Worm (Caenorhabditis elegans): Measurements from ENCODE around the gene blos-8.

Gene blos-8

ce11 chrX:15465050-15465449 is 34.1 kb upstream of the blos-8 start:
- no peak for TF ChIP-seq mab-5 (tag; optimal IDR thresholded peaks at IDR 0.05)

ce11 chrX:15446292-15446794 is 15.3 kb upstream of the blos-8 start, which contains the start of gene R03A10.5:
Gene R03A10.5 (plus strand): TSS chrX:15446722.
- no peak for TF ChIP-seq ZK546.5 (tag; optimal IDR thresholded peaks at IDR 0.05)

- TF ChIP-seq gmeb-1 (tag; optimal IDR thresholded peaks at IDR 0.05) = no peak
- TF ChIP-seq Y55F3AM.14 (GFP tag; optimal IDR thresholded peaks at IDR 0.05) = no peak
- TF ChIP-seq sma-9 (GFP tag; optimal IDR thresholded peaks at IDR 0.05) = no peak
- TF ChIP-seq sma-9 (tag; optimal IDR thresholded peaks at IDR 0.05) = no peak
- TF ChIP-seq ceh-16 (tag; optimal IDR thresholded peaks at IDR 0.05) = no peak
- no peak for TF ChIP-seq nhr-237 (tag; optimal IDR thresholded peaks at IDR 0.05)
- TF ChIP-seq unc-55 (GFP tag; optimal IDR thresholded peaks at IDR 0.05) = no peak
- no peak for TF ChIP-seq fos-1 (tag; optimal IDR thresholded peaks at IDR 0.05)
- TF ChIP-seq nhr-11 (tag; optimal IDR thresholded peaks at IDR 0.05) = no peak
- no peak for TF ChIP-seq nhr-12 (tag; optimal IDR thresholded peaks at IDR 0.05)
- TF ChIP-seq lin-39 (tag; optimal IDR thresholded peaks at IDR 0.05) = no peak
- TF ChIP-seq mbf-1 (tag; optimal IDR thresholded peaks at IDR 0.05) = no peak
- TF ChIP-seq nhr-21 (tag; optimal IDR thresholded peaks at IDR 0.05) = no peak
These were observed 10.7 kb upstream of the blos-8 start, which contains the start of gene nkat-3 for ce11 chrX:15441686-15442067. Gene nkat-3 (plus strand): TSS chrX:15441731.

ce11 chrX:15440744-15441685 is 10.0 kb upstream of the blos-8 start, which contains the start of gene mocs-1:
Gene mocs-1 (minus strand): TSS chrX:15440794.
- TF ChIP-seq unc-39 (tag; optimal IDR thresholded peaks at IDR 0.05) = no peak
- TF ChIP-seq blmp-1 (tag; optimal IDR thresholded peaks at IDR 0.05; ENCODE audit: insufficient read depth) = no peak
- TF ChIP-seq nhr-21 (tag; optimal IDR thresholded peaks at IDR 0.05) = no peak
- TF ChIP-seq snpc-4 (tag; optimal IDR thresholded peaks at IDR 0.05) = no peak
- no peak for TF ChIP-seq zag-1 (tag; optimal IDR thresholded peaks at IDR 0.05)
- peak; percentile 24 for TF ChIP-seq sma-9 (GFP tag; optimal IDR thresholded peaks at IDR 0.05)
- no peak for TF ChIP-seq sma-9 (tag; optimal IDR thresholded peaks at IDR 0.05)
- no peak for TF ChIP-seq nhr-129 (tag; optimal IDR thresholded peaks at IDR 0.05)
- no peak for TF ChIP-seq nhr-25 (tag; optimal IDR thresholded peaks at IDR 0.05)
- TF ChIP-seq R02D3.7 (tag; optimal IDR thresholded peaks at IDR 0.05) = no peak
- TF ChIP-seq unc-55 (GFP tag; optimal IDR thresholded peaks at IDR 0.05) = peak; percentile 36
- peak; percentile 16 for TF ChIP-seq C34F6.9 (tag; optimal IDR thresholded peaks at IDR 0.05)
- peak; percentile 61 for TF ChIP-seq fos-1 (tag; optimal IDR thresholded peaks at IDR 0.05)
- no peak for TF ChIP-seq dmd-4 (tag; optimal IDR thresholded peaks at IDR 0.05)
- TF ChIP-seq ceh-82 (tag; optimal IDR thresholded peaks at IDR 0.05) = no peak
- peak; percentile 87 for TF ChIP-seq skn-1 (tag; optimal IDR thresholded peaks at IDR 0.05)

ce11 chrX:15438768-15439167 is 7.8 kb upstream of the blos-8 start:
- TF ChIP-seq snpc-4 (tag; optimal IDR thresholded peaks at IDR 0.05) (peak; percentile 89), ceh-82 (tag; optimal IDR thresholded peaks at IDR 0.05) (no peak), mdl-1 (tag; optimal IDR thresholded peaks at IDR 0.05) (no peak)

ce11 chrX:15434922-15435321 is 3.9 kb upstream of the blos-8 start:
- TF ChIP-seq snpc-4 (tag; optimal IDR thresholded peaks at IDR 0.05) (peak; percentile 4), nhr-129 (tag; optimal IDR thresholded peaks at IDR 0.05) (no peak)

- no peak for TF ChIP-seq ama-1 (optimal IDR thresholded peaks at IDR 0.05)
- TF ChIP-seq zag-1 (tag; optimal IDR thresholded peaks at IDR 0.05) = no peak
- TF ChIP-seq mdl-1 (tag; optimal IDR thresholded peaks at IDR 0.05) = no peak
- no peak for TF ChIP-seq lin-11 (tag; optimal IDR thresholded peaks at IDR 0.05)
- no peak for TF ChIP-seq snpc-4 (tag; optimal IDR thresholded peaks at IDR 0.05)
- TF ChIP-seq nhr-237 (tag; optimal IDR thresholded peaks at IDR 0.05) = no peak
- no peak for TF ChIP-seq Y55F3AM.14 (GFP tag; optimal IDR thresholded peaks at IDR 0.05)
- no peak for TF ChIP-seq ztf-4 (tag; optimal IDR thresholded peaks at IDR 0.05)
- TF ChIP-seq nhr-12 (tag; optimal IDR thresholded peaks at IDR 0.05) = no peak
- TF ChIP-seq ceh-82 (tag; optimal IDR thresholded peaks at IDR 0.05) = no peak
- no peak for TF ChIP-seq elt-3 (tag; optimal IDR thresholded peaks at IDR 0.05)
- no peak for TF ChIP-seq sma-3 (GFP tag; optimal IDR thresholded peaks at IDR 0.05)
- TF ChIP-seq sem-4 (tag; optimal IDR thresholded peaks at IDR 0.05) = no peak
- no peak for TF ChIP-seq F13H6.1 (tag; optimal IDR thresholded peaks at IDR 0.05)
- TF ChIP-seq crh-2 (tag; optimal IDR thresholded peaks at IDR 0.05) = no peak
- no peak for TF ChIP-seq lin-13 (GFP tag; optimal IDR thresholded peaks at IDR 0.05)
- TF ChIP-seq nhr-11 (tag; optimal IDR thresholded peaks at IDR 0.05) = no peak
- no peak for TF ChIP-seq nhr-21 (tag; optimal IDR thresholded peaks at IDR 0.05)
- TF ChIP-seq sma-9 (GFP tag; optimal IDR thresholded peaks at IDR 0.05) = no peak
- no peak for TF ChIP-seq sma-9 (tag; optimal IDR thresholded peaks at IDR 0.05)
- TF ChIP-seq egl-27 (tag; optimal IDR thresholded peaks at IDR 0.05) = no peak
These were observed 2.5 kb upstream of the blos-8 start, which contains the start of gene flp-32 for ce11 chrX:15433487-15433886. Gene flp-32 (plus strand): TSS chrX:15433787.
